Worm (Caenorhabditis elegans): ENCODE data around the gene C11E4.7.
"Not testable (repeated sequence)": the region's sequence is repeated elsewhere in the genome, so short reads cannot be mapped to it uniquely, and the experiment has no call there.

- TF ChIP-seq unc-62 (GFP tag; optimal IDR thresholded peaks at IDR 0.05); unc-39 (tag; optimal IDR thresholded peaks at IDR 0.05); lin-39 (tag; optimal IDR thresholded peaks at IDR 0.05); ztf-11 (tag; optimal IDR thresholded peaks at IDR 0.05); pha-4 (tag; optimal IDR thresholded peaks at IDR 0.05); nhr-28 (tag; optimal IDR thresholded peaks at IDR 0.05); ztf-4 (tag; optimal IDR thresholded peaks at IDR 0.05); snpc-4 (tag; optimal IDR thresholded peaks at IDR 0.05); nhr-237 (tag; optimal IDR thresholded peaks at IDR 0.05): not testable (repeated sequence)
Observed at ce11 chrX:9625824-9626223, 8.8 kb downstream of the C11E4.7 start, which contains the start of gene F34H10.1.

Data from whole organism, L3 larva.